Fruit fly (Drosophila melanogaster) whole organism, embryonic: Measurements from ENCODE around the gene CG13250.

ENCODE experiments used
- Awh ChIP-seq: fragments of 200-800 bp; sonication (Bioruptor generic); IDR thresholded peaks from 2 replicates; pipeline ENCODE4, ENCODE4 v1.3.6; 2022; ENCODE audit warnings: missing biosample characterization, missing genetic modification characterization
- BEAF-32 ChIP-seq: fragments of 200-800 bp; sonication (Bioruptor generic); optimal IDR thresholded peaks from 3 replicates; lab custom pipeline; 2017; ENCODE audit warnings: missing biosample characterization, missing genetic modification characterization, mild to moderate bottlenecking, moderate library complexity, missing genetic modification reagents
- CG10321 ChIP-seq: fragments of 200-800 bp; sonication (Bioruptor generic); IDR thresholded peaks from 2 replicates; pipeline ENCODE4 v1.3.6; 2022; ENCODE audit warnings: missing biosample characterization, missing genetic modification characterization
- CG11085 ChIP-seq: fragments of 200-800 bp; sonication (Bioruptor generic); IDR thresholded peaks from 2 replicates; pipeline ENCODE4 v1.3.6; 2022; ENCODE audit warnings: missing biosample characterization, missing genetic modification characterization
- CG11247 ChIP-seq: fragments of 200-800 bp; sonication (Bioruptor generic); IDR thresholded peaks from 2 replicates; pipeline ENCODE4 v1.3.6; 2022; ENCODE audit warnings: missing biosample characterization, missing genetic modification characterization
- CG12769 ChIP-seq: fragments of 200-800 bp; sonication (Bioruptor generic); optimal IDR thresholded peaks from 2 replicates; lab custom pipeline; 2019; ENCODE audit warnings: missing biosample characterization, mild to moderate bottlenecking, missing genetic modification characterization, moderate library complexity
- CG13287 ChIP-seq: fragments of 200-800 bp; sonication (Bioruptor generic); IDR thresholded peaks from 2 replicates; pipeline ENCODE4 v1.3.6; 2022; ENCODE audit warnings: missing biosample characterization, missing genetic modification characterization; ENCODE audit not compliant: partially characterized antibody
- CG13624 ChIP-seq: fragments of 200-800 bp; sonication (Bioruptor generic); optimal IDR thresholded peaks from 2 replicates; lab custom pipeline; 2016; ENCODE audit warnings: missing biosample characterization, missing genetic modification characterization
- CG15269 ChIP-seq: fragments of 200-800 bp; sonication (Bioruptor generic); optimal IDR thresholded peaks from 2 replicates; lab custom pipeline; 2018; ENCODE audit warnings: missing biosample characterization, mild to moderate bottlenecking, missing genetic modification characterization, moderate library complexity
- CG1529 ChIP-seq: fragments of 200-800 bp; sonication (Bioruptor generic); optimal IDR thresholded peaks from 3 replicates; lab custom pipeline; 2018; ENCODE audit warnings: missing biosample characterization, missing genetic modification characterization
- CG18476 ChIP-seq: fragments of 200-800 bp; sonication (Bioruptor generic); optimal IDR thresholded peaks from 2 replicates; lab custom pipeline; 2016; ENCODE audit warnings: missing biosample characterization, mild to moderate bottlenecking, missing genetic modification characterization
- CG33213 ChIP-seq: fragments of 200-800 bp; sonication (Bioruptor generic); optimal IDR thresholded peaks from 3 replicates; lab custom pipeline; 2016; ENCODE audit warnings: missing biosample characterization, missing genetic modification characterization
- CG7745 ChIP-seq: fragments of 200-800 bp; sonication (Bioruptor generic); optimal IDR thresholded peaks from 2 replicates; lab custom pipeline; 2018; ENCODE audit warnings: missing biosample characterization, mild to moderate bottlenecking, missing genetic modification characterization, moderate library complexity
- CG8290 ChIP-seq, 3 experiments: fragments of 200-800 bp; sonication (Bioruptor generic); optimal IDR thresholded peaks; 2 replicates each; lab custom pipeline; 2016 to 2019; ENCODE audit warnings: missing biosample characterization in 3 of 3, missing genetic modification characterization in 3 of 3, mild to moderate bottlenecking in 2 of 3, moderate library complexity in 1 of 3
- Dfd ChIP-seq, 2 experiments: fragments of >200 bp; optimal IDR thresholded peaks; 2 replicates each; lab custom pipeline; 2017; ENCODE audit warnings: missing biosample characterization in 2 of 2, missing genetic modification characterization in 2 of 2
- Dll ChIP-seq: fragments of 200-800 bp; sonication (Bioruptor generic); IDR thresholded peaks from 4 replicates; pipeline ENCODE4 v1.3.6; 2022; ENCODE audit warnings: missing biosample characterization, missing genetic modification characterization; ENCODE audit not compliant: partially characterized antibody
- Hmr ChIP-seq: fragments of 200-800 bp; sonication (Bioruptor generic); optimal IDR thresholded peaks from 3 replicates; lab custom pipeline; 2017; ENCODE audit warnings: mild to moderate bottlenecking, missing biosample characterization, missing genetic modification reagents, missing genetic modification characterization
- Hr39 ChIP-seq: fragments of >200 bp; optimal IDR thresholded peaks from 2 replicates; lab custom pipeline; 2017
- Hr78 ChIP-seq, 2 experiments: fragments of 200-800 bp in 1 of 2; fragments of >200 bp in 1 of 2; sonication (Bioruptor generic) in 1 of 2; optimal IDR thresholded peaks; 2 replicates each; lab custom pipeline; 2017 to 2019; ENCODE audit warnings: missing biosample characterization in 2 of 2, missing genetic modification characterization in 2 of 2, mild to moderate bottlenecking in 1 of 2, moderate library complexity in 1 of 2
- Scr ChIP-seq: fragments of 200-800 bp; sonication (Bioruptor generic); IDR thresholded peaks from 2 replicates; pipeline ENCODE4 v1.3.6; 2022; ENCODE audit warnings: missing biosample characterization, missing genetic modification characterization; ENCODE audit not compliant: partially characterized antibody
- Sry-δ ChIP-seq: fragments of 200-800 bp; sonication (Bioruptor generic); optimal IDR thresholded peaks from 2 replicates; lab custom pipeline; 2016; ENCODE audit warnings: missing biosample characterization, missing genetic modification characterization
- Vsx1 ChIP-seq: fragments of 200-800 bp; sonication (Bioruptor generic); optimal IDR thresholded peaks from 2 replicates; lab custom pipeline; 2017; ENCODE audit warnings: missing biosample characterization, mild to moderate bottlenecking, missing genetic modification characterization, missing genetic modification reagents
- abd-A ChIP-seq: fragments of 200-800 bp; sonication (Bioruptor generic); optimal IDR thresholded peaks from 3 replicates; lab custom pipeline; 2019; ENCODE audit warnings: missing biosample characterization, mild to moderate bottlenecking, missing genetic modification characterization, moderate library complexity
- al ChIP-seq: fragments of 200-800 bp; sonication (Bioruptor generic); IDR thresholded peaks from 2 replicates; pipeline ENCODE4 v1.3.6; 2022; ENCODE audit warnings: missing biosample characterization, missing genetic modification characterization
- chinmo ChIP-seq: fragments of 200-800 bp; sonication (Bioruptor generic); IDR thresholded peaks from 4 replicates; pipeline ENCODE4 v1.3.6; 2022; ENCODE audit warnings: missing biosample characterization, missing genetic modification characterization; ENCODE audit not compliant: partially characterized antibody
- gfzf ChIP-seq: fragments of 200-800 bp; sonication (Bioruptor generic); optimal IDR thresholded peaks from 2 replicates; lab custom pipeline; 2016; ENCODE audit warnings: missing biosample characterization, mild to moderate bottlenecking, missing genetic modification characterization, moderate library complexity
- grn ChIP-seq: fragments of 200-800 bp; sonication (Bioruptor generic); optimal IDR thresholded peaks from 3 replicates; lab custom pipeline; 2017; ENCODE audit warnings: missing biosample characterization, missing genetic modification characterization
- gsb-n ChIP-seq: fragments of 200-800 bp; sonication (Bioruptor generic); optimal IDR thresholded peaks from 3 replicates; lab custom pipeline; 2018; ENCODE audit warnings: missing biosample characterization, mild to moderate bottlenecking, missing genetic modification characterization
- inv ChIP-seq: fragments of 200-800 bp; sonication (Bioruptor generic); IDR thresholded peaks from 2 replicates; pipeline ENCODE4 v1.3.6; 2022; ENCODE audit warnings: missing biosample characterization, missing genetic modification characterization; ENCODE audit not compliant: partially characterized antibody
- lola ChIP-seq, 3 experiments: fragments of >200 bp in 2 of 3; fragments of 200-800 bp in 1 of 3; sonication (Bioruptor generic) in 1 of 3; optimal IDR thresholded peaks; 2 replicates each; lab custom pipeline; 2017 to 2019; ENCODE audit warnings: missing biosample characterization in 3 of 3, missing genetic modification characterization in 3 of 3, mild to moderate bottlenecking in 1 of 3, moderate library complexity in 1 of 3
- lov ChIP-seq, 2 experiments: fragments of 200-800 bp in 1 of 2; fragments of >200 bp in 1 of 2; sonication (Bioruptor generic) in 1 of 2; IDR thresholded peaks in 1 of 2; optimal IDR thresholded peaks in 1 of 2; 2 replicates in 1 of 2; 3 replicates in 1 of 2; pipeline versions ENCODE4 v1.3.6 to Lab custom; 2017 to 2022; ENCODE audit warnings: missing biosample characterization in 1 of 2, missing genetic modification characterization in 1 of 2
- oc ChIP-seq: fragments of 200-800 bp; sonication (Bioruptor generic); optimal IDR thresholded peaks from 2 replicates; lab custom pipeline; 2018; ENCODE audit warnings: missing biosample characterization, mild to moderate bottlenecking, missing genetic modification characterization, moderate library complexity
- org-1 ChIP-seq: fragments of 200-800 bp; sonication (Bioruptor generic); optimal IDR thresholded peaks from 2 replicates; lab custom pipeline; 2017; ENCODE audit warnings: missing biosample characterization, missing genetic modification characterization
- run ChIP-seq: fragments of 200-800 bp; sonication (Bioruptor generic); optimal IDR thresholded peaks from 3 replicates; lab custom pipeline; 2018; ENCODE audit warnings: missing biosample characterization, mild to moderate bottlenecking, missing genetic modification characterization
- sd ChIP-seq: fragments of 200-800 bp; sonication (Bioruptor generic); optimal IDR thresholded peaks from 3 replicates; lab custom pipeline; 2018; ENCODE audit warnings: missing biosample characterization, mild to moderate bottlenecking, missing genetic modification characterization, moderate library complexity
- sens ChIP-seq: fragments of 200-800 bp; sonication (Bioruptor generic); peaks from one replicate; lab custom pipeline; 2016; ENCODE audit warnings: missing biosample characterization, missing genetic modification characterization
- sima ChIP-seq: fragments of 200-800 bp; sonication (Bioruptor generic); optimal IDR thresholded peaks from 2 replicates; lab custom pipeline; 2016; ENCODE audit warnings: missing biosample characterization, missing genetic modification characterization
- sna ChIP-seq: fragments of 200-800 bp; sonication (Bioruptor generic); IDR thresholded peaks from 2 replicates; pipeline ENCODE4 v1.3.6; 2022; ENCODE audit warnings: missing biosample characterization, missing genetic modification characterization; ENCODE audit not compliant: partially characterized antibody
- sqz ChIP-seq: fragments of 200-800 bp; sonication (Bioruptor generic); optimal IDR thresholded peaks from 3 replicates; lab custom pipeline; 2018; ENCODE audit warnings: missing biosample characterization, mild to moderate bottlenecking, missing genetic modification characterization
- ssp ChIP-seq: fragments of 200-800 bp; sonication (Bioruptor generic); IDR thresholded peaks from 2 replicates; pipeline ENCODE4 v1.3.6; 2022; ENCODE audit warnings: missing biosample characterization, missing genetic modification characterization
- stwl ChIP-seq: fragments of 200-800 bp; sonication (Bioruptor generic); optimal IDR thresholded peaks from 3 replicates; lab custom pipeline; 2018; ENCODE audit warnings: missing biosample characterization, mild to moderate bottlenecking, missing genetic modification characterization, moderate library complexity
- toy ChIP-seq: fragments of 200-800 bp; sonication (Bioruptor generic); IDR thresholded peaks from 2 replicates; pipeline ENCODE4 v1.3.6; 2022; ENCODE audit warnings: missing biosample characterization, missing genetic modification characterization
- trem ChIP-seq: fragments of 200-800 bp; optimal IDR thresholded peaks from 3 replicates; lab custom pipeline; 2019; ENCODE audit warnings: missing biosample characterization, mild to moderate bottlenecking, missing genetic modification characterization, moderate library complexity
- unc-4 ChIP-seq: fragments of 200-800 bp; sonication (Bioruptor generic); IDR thresholded peaks from 2 replicates; pipeline ENCODE4 v1.3.6; 2022; ENCODE audit warnings: missing biosample characterization, missing genetic modification characterization; ENCODE audit not compliant: partially characterized antibody
- vvl ChIP-seq: fragments of 200-800 bp; sonication (Bioruptor generic); IDR thresholded peaks from 2 replicates; pipeline ENCODE4 v1.3.6; 2022; ENCODE audit warnings: missing biosample characterization, missing genetic modification characterization

CG13250 gene

dm6 chr3L:20540975-20541951 lies 7.8 kb downstream of the CG13250 start (continued):
- no peak for TF ChIP-seq lola (GFP tag; optimal IDR thresholded peaks at IDR 0.05; lab: Kevin White, UChicago)
- no peak for TF ChIP-seq CG18476 (GFP tag; lab: Kevin White, UChicago)
- TF ChIP-seq sna (GFP tag; lab: Robert Waterston, UW), result 0 out of 2 replicates have a peak, but pooled peaks have one; percentile 15
- TF ChIP-seq CG33213, result peak; percentile 3
- no peak for TF ChIP-seq toy
- no peak for TF ChIP-seq sima (GFP tag; lab: Kevin White, UChicago)
- no peak for TF ChIP-seq CG10321
- no peak for TF ChIP-seq gfzf (GFP tag; lab: Kevin White, UChicago)
- no peak for TF ChIP-seq BEAF-32 (GFP tag; lab: Kevin White, UChicago)
- peak; percentile 43; the same call in 1 of the 2 replicates for TF ChIP-seq Scr (GFP tag; lab: Robert Waterston, UW)
- TF ChIP-seq ssp, result no peak
- no peak for TF ChIP-seq org-1 (GFP tag; lab: Kevin White, UChicago)
- no peak for TF ChIP-seq CG11085 (GFP tag; lab: Robert Waterston, UW)
- peak in 1 of 2 experiments; percentile 92 for TF ChIP-seq Hr78 (GFP tag; optimal IDR thresholded peaks at IDR 0.05; lab: Kevin White, UChicago)
- peak; percentile 36 for TF ChIP-seq Hmr (GFP tag; lab: Kevin White, UChicago)
- TF ChIP-seq stwl (tag; lab: Kevin White, UChicago), result peak; percentile 83
- TF ChIP-seq Dfd (GFP tag; optimal IDR thresholded peaks at IDR 0.05; lab: Kevin White, UChicago), result no peak
- peak; percentile 7 for TF ChIP-seq trem
- TF ChIP-seq unc-4, result 0 out of 2 replicates have a peak, but pooled peaks have one; percentile 11

DNA sequence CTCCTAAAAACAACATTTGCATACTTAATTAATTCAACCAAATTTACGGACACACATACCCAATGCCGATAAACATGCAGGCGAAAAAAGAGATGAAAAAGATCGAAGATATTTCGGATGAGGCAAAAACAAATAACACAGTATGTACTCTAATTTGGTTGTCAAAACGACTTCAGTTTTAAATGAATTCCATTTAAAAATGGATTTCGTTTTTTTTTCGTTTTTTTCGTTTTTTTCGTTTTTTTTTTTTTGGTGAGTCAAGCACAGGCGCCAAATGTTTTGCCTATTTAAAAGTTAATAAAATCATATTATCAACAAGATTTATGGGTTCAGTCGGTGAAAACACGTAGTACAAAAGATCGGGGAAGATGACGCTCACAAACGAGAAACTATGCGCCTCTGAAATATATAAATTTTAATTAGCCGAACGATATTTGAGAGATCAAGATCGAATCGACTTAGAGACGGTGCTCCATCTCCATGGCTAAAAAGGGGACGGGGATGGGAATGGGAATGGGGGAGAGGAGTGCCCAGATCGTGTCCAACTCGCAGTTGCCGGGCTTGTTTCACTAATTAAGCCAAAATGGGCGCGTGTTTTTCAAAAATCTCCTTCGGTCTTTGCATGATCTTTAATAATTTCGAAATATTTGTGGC lies 14.8 kb downstream of the CG13250 start:
- TF ChIP-seq sima (GFP tag; lab: Kevin White, UChicago) (no peak), CG13624 (GFP tag; lab: Kevin White, UChicago) (no peak), sd (tag; lab: Kevin White, UChicago) (peak; percentile 51), CG12769 (peak; percentile 25), CG13287 (no peak), grn (peak; percentile 61), Hr39 (no peak), vvl (GFP tag; lab: Robert Waterston, UW) (peak; percentile 46), CG1529 (no peak), sens (GFP tag; lab: Kevin White, UChicago) (peak; percentile 54), CG7745 (tag; lab: Kevin White, UChicago) (no peak), abd-A (peak; percentile 81), chinmo (peak; percentile 63; the same call in 1 of the 4 replicates), CG11247 (GFP tag; lab: Robert Waterston, UW) (no peak), al (no peak), Vsx1 (GFP tag; lab: Kevin White, UChicago) (peak; percentile 43), sqz (GFP tag; lab: Kevin White, UChicago) (peak; percentile 24), oc (tag; lab: Kevin White, UChicago) (peak; percentile 33), inv (GFP tag; lab: Robert Waterston, UW) (no peak), run (no peak), Awh (GFP tag; lab: Robert Waterston, UW) (peak; percentile 73), Sry-δ (GFP tag; lab: Kevin White, UChicago) (no peak), Dll (no peak), lov (optimal IDR thresholded peaks at IDR 0.05; lab: Kevin White, UChicago) (no peak), lov (GFP tag; IDR thresholded peaks at IDR 0.05; lab: Robert Waterston, UW) (no peak), CG8290 (GFP tag; optimal IDR thresholded peaks at IDR 0.05; lab: Kevin White, UChicago) (no peak), CG8290 (tag; optimal IDR thresholded peaks at IDR 0.05; lab: Kevin White, UChicago) (no peak), CG15269 (tag; lab: Kevin White, UChicago) (peak; percentile 2), gsb-n (tag; lab: Kevin White, UChicago) (no peak)
